Worm (Caenorhabditis elegans) whole organism, young adult: ENCODE data around the gene C12D8.20.

Experiments used
- F49E8.2 ChIP-seq: sonication (generic microtip); optimal IDR thresholded peaks from 3 replicates; lab custom pipeline; 2017; ENCODE audit warnings: missing genetic modification characterization, mild to moderate bottlenecking, missing compliant biosample characterization, antibody characterized with exemption, moderate library complexity; ENCODE audit not compliant: insufficient read depth
- F57C9.4 ChIP-seq: sonication (generic microtip); optimal IDR thresholded peaks from 2 replicates; lab custom pipeline; 2017; ENCODE audit warnings: mild to moderate bottlenecking, missing genetic modification characterization, missing compliant biosample characterization
- K11D2.4 ChIP-seq: fragments of 200-800 bp; sonication (Bioruptor generic); IDR thresholded peaks from 2 replicates; pipeline ENCODE4 v1.3.6; 2022; ENCODE audit warnings: missing genetic modification reagents, missing genetic modification characterization, missing compliant biosample characterization
- ama-1 ChIP-seq, 3 experiments: fragments of 150-350 bp in 1 of 3; sonication (generic microtip) in 2 of 3; optimal IDR thresholded peaks; 2 replicates each; lab custom pipeline; 2014 to 2018; ENCODE audit warnings: missing biosample characterization in 2 of 3, missing genetic modification characterization in 2 of 3, missing genetic modification reagents in 2 of 3
- athp-1 ChIP-seq: sonication (generic microtip); optimal IDR thresholded peaks from 2 replicates; lab custom pipeline; 2017; ENCODE audit warnings: mild to moderate bottlenecking, missing genetic modification characterization, missing compliant biosample characterization
- attf-3 ChIP-seq: fragments of 200-800 bp; sonication (Bioruptor generic); conservative IDR thresholded peaks from 2 replicates; pipeline ENCODE4 v1.3.6; 2022; ENCODE audit warnings: missing genetic modification reagents, missing genetic modification characterization, missing compliant biosample characterization
- die-1 ChIP-seq: sonication (generic microtip); optimal IDR thresholded peaks from 2 replicates; lab custom pipeline; 2016; ENCODE audit warnings: missing genotype, mild to moderate bottlenecking, missing genetic modification characterization, missing compliant biosample characterization
- him-1 ChIP-seq: sonication (generic microtip); optimal IDR thresholded peaks from 2 replicates; lab custom pipeline; 2016; ENCODE audit warnings: missing genotype, missing genetic modification reagents, missing genetic modification characterization, missing compliant biosample characterization
- lin-35 ChIP-seq, 3 experiments: fragments of 150-350 bp in 2 of 3; sonication (generic microtip) in 1 of 3; optimal IDR thresholded peaks; 2 replicates each; lab custom pipeline; 2014 to 2018; ENCODE audit warnings: missing biosample characterization in 3 of 3, missing genetic modification characterization in 3 of 3, missing genetic modification reagents in 3 of 3
- lsy-27 ChIP-seq: sonication (generic microtip); optimal IDR thresholded peaks from 2 replicates; lab custom pipeline; 2017; ENCODE audit warnings: missing genetic modification characterization, mild to moderate bottlenecking, missing compliant biosample characterization, antibody characterized with exemption, missing genotype, borderline replicate concordance; ENCODE audit not compliant: insufficient read depth
- nfyb-1 ChIP-seq: fragments of 200-800 bp; sonication (Bioruptor generic); IDR thresholded peaks from 2 replicates; pipeline ENCODE4 v1.3.6; 2022; ENCODE audit warnings: missing genetic modification reagents, missing genetic modification characterization, missing compliant biosample characterization
- sea-2 ChIP-seq: fragments of 200-800 bp; sonication (Bioruptor generic); IDR thresholded peaks from 2 replicates; pipeline ENCODE4 v1.3.6; 2022; ENCODE audit warnings: missing genetic modification characterization, missing compliant biosample characterization

- TF ChIP-seq K11D2.4 (GFP tag; lab: Robert Waterston, UW) (no peak), lsy-27 (tag; lab: Kevin White, UChicago) (no peak), lin-35 (GFP tag; optimal IDR thresholded peaks at IDR 0.05; lab: Kevin White, UChicago) (no peak), F57C9.4 (no peak), sea-2 (no peak), F49E8.2 (tag; lab: Kevin White, UChicago) (no peak), athp-1 (no peak), ama-1 (optimal IDR thresholded peaks at IDR 0.05; lab: Kevin White, UChicago) (no peak), ama-1 (GFP tag; optimal IDR thresholded peaks at IDR 0.05; lab: Kevin White, UChicago) (no peak), die-1 (tag; lab: Kevin White, UChicago) (no peak), attf-3 (no peak), him-1 (tag; lab: Kevin White, UChicago) (no peak), nfyb-1 (no peak)
Observed at ce11 chrV:10206502-10206901, 15.6 kb upstream of the C12D8.20 start, which contains the start of gene rpc-25.
